Fruit fly (Drosophila melanogaster) whole organism, embryonic: ENCODE results near the gene CG14817.

ENCODE experiments used
- BEAF-32 ChIP-seq: fragments of 200-800 bp; sonication (Bioruptor generic); optimal IDR thresholded peaks from 3 replicates; lab custom pipeline; 2017; ENCODE audit warnings: missing biosample characterization, missing genetic modification characterization, mild to moderate bottlenecking, moderate library complexity, missing genetic modification reagents
- Bgb ChIP-seq: fragments of 200-800 bp; sonication (Bioruptor generic); IDR thresholded peaks from 2 replicates; pipeline ENCODE4 v1.3.6; 2022; ENCODE audit warnings: missing biosample characterization, missing genetic modification characterization; ENCODE audit not compliant: partially characterized antibody
- CG10979 ChIP-seq: fragments of 200-800 bp; sonication (Bioruptor generic); optimal IDR thresholded peaks from 2 replicates; lab custom pipeline; 2018; ENCODE audit warnings: missing biosample characterization, mild to moderate bottlenecking, missing genetic modification characterization, moderate library complexity
- CG11456 ChIP-seq: fragments of 200-800 bp; sonication (Bioruptor generic); IDR thresholded peaks from 3 replicates; pipeline ENCODE4 v1.3.6; 2022; ENCODE audit warnings: missing biosample characterization, missing genetic modification characterization
- CG12236 ChIP-seq: fragments of 200-800 bp; sonication (Bioruptor generic); optimal IDR thresholded peaks from 2 replicates; lab custom pipeline; 2016; ENCODE audit warnings: missing biosample characterization, missing genetic modification characterization
- CG1233 ChIP-seq: fragments of 200-800 bp; sonication (Bioruptor generic); optimal IDR thresholded peaks from 4 replicates; lab custom pipeline; 2018; ENCODE audit warnings: missing biosample characterization, mild to moderate bottlenecking, missing genetic modification characterization
- CG12659 ChIP-seq: fragments of 200-800 bp; sonication (Bioruptor generic); optimal IDR thresholded peaks from 3 replicates; lab custom pipeline; 2017; ENCODE audit warnings: mild to moderate bottlenecking, missing biosample characterization, missing genetic modification reagents, missing genetic modification characterization
- CG12744 ChIP-seq: fragments of 200-800 bp; sonication (Bioruptor generic); optimal IDR thresholded peaks from 2 replicates; lab custom pipeline; 2016; ENCODE audit warnings: missing biosample characterization, missing genetic modification characterization
- CG15479 ChIP-seq: fragments of 200-800 bp; sonication (Bioruptor generic); optimal IDR thresholded peaks from 3 replicates; lab custom pipeline; 2019; ENCODE audit warnings: missing biosample characterization, mild to moderate bottlenecking, missing genetic modification characterization, moderate library complexity
- CG15514 ChIP-seq: fragments of 200-800 bp; sonication (Bioruptor generic); optimal IDR thresholded peaks from 3 replicates; lab custom pipeline; 2017; ENCODE audit warnings: missing biosample characterization, missing genetic modification characterization, mild to moderate bottlenecking, moderate library complexity, missing genetic modification reagents
- CG17359 ChIP-seq: fragments of 200-800 bp; sonication (Bioruptor generic); optimal IDR thresholded peaks from 3 replicates; lab custom pipeline; 2018; ENCODE audit warnings: missing biosample characterization, mild to moderate bottlenecking, missing genetic modification characterization, moderate library complexity
- CG17385 ChIP-seq: fragments of 200-800 bp; sonication (Bioruptor generic); optimal IDR thresholded peaks from 3 replicates; lab custom pipeline; 2018; ENCODE audit warnings: missing biosample characterization, mild to moderate bottlenecking, missing genetic modification characterization
- CG18599 ChIP-seq: fragments of 200-800 bp; sonication (Bioruptor generic); optimal IDR thresholded peaks from 3 replicates; lab custom pipeline; 2017; ENCODE audit warnings: missing biosample characterization, missing genetic modification characterization, mild to moderate bottlenecking, moderate library complexity, missing genetic modification reagents
- CG31224 ChIP-seq: fragments of 200-800 bp; sonication (Bioruptor generic); IDR thresholded peaks from 2 replicates; pipeline ENCODE4 v1.3.6; 2022; ENCODE audit warnings: missing biosample characterization, missing genetic modification characterization
- CG4854 ChIP-seq: fragments of 200-800 bp; sonication (Bioruptor generic); optimal IDR thresholded peaks from 2 replicates; lab custom pipeline; 2016; ENCODE audit warnings: missing biosample characterization, missing genetic modification characterization, inconsistent platforms
- CG6689 ChIP-seq: fragments of 200-800 bp; sonication (Bioruptor generic); IDR thresholded peaks from 2 replicates; pipeline ENCODE4 v1.3.6; 2022; ENCODE audit warnings: missing biosample characterization, missing genetic modification characterization
- CG6791 ChIP-seq: fragments of 200-800 bp; sonication (Bioruptor generic); IDR thresholded peaks from 3 replicates; pipeline ENCODE4 v1.3.6; 2022; ENCODE audit warnings: missing biosample characterization, missing genetic modification characterization; ENCODE audit not compliant: partially characterized antibody
- CG7372 ChIP-seq: fragments of 200-800 bp; sonication (Bioruptor generic); IDR thresholded peaks from 2 replicates; pipeline ENCODE4 v1.3.6; 2022; ENCODE audit warnings: missing biosample characterization, missing genetic modification characterization
- CG7928 ChIP-seq: fragments of 200-800 bp; sonication (Bioruptor generic); optimal IDR thresholded peaks from 2 replicates; lab custom pipeline; 2017; ENCODE audit warnings: missing biosample characterization, mild to moderate bottlenecking, missing genetic modification characterization
- CG8924 ChIP-seq: fragments of 200-800 bp; optimal IDR thresholded peaks from 3 replicates; lab custom pipeline; 2019; ENCODE audit warnings: missing biosample characterization, mild to moderate bottlenecking, missing genetic modification characterization, moderate library complexity
- CG9876 ChIP-seq: fragments of 200-800 bp; sonication (Bioruptor generic); optimal IDR thresholded peaks from 2 replicates; lab custom pipeline; 2016; ENCODE audit warnings: missing biosample characterization, missing genetic modification characterization
- CG9932 ChIP-seq: fragments of 200-800 bp; sonication (Bioruptor generic); IDR thresholded peaks from 2 replicates; pipeline ENCODE4 v1.3.6; 2022; ENCODE audit warnings: missing biosample characterization, missing genetic modification characterization
- Chrac-16 ChIP-seq: fragments of 200-800 bp; sonication (Bioruptor generic); optimal IDR thresholded peaks from 3 replicates; lab custom pipeline; 2016; ENCODE audit warnings: missing biosample characterization, missing genetic modification characterization
- Dek ChIP-seq: fragments of 200-800 bp; sonication (Bioruptor generic); optimal IDR thresholded peaks from 3 replicates; lab custom pipeline; 2019; ENCODE audit warnings: missing biosample characterization, mild to moderate bottlenecking, missing genetic modification characterization, moderate library complexity
- GATAe ChIP-seq: fragments of 200-800 bp; sonication (Bioruptor generic); conservative IDR thresholded peaks from 2 replicates; pipeline ENCODE4 v1.3.6; 2022; ENCODE audit warnings: missing biosample characterization, missing genetic modification characterization
- Hmx ChIP-seq: fragments of 200-800 bp; sonication (Bioruptor generic); optimal IDR thresholded peaks from 2 replicates; lab custom pipeline; 2016; ENCODE audit warnings: missing biosample characterization, missing genetic modification characterization
- Hr3 ChIP-seq: fragments of 200-800 bp; sonication (Bioruptor generic); optimal IDR thresholded peaks from 3 replicates; lab custom pipeline; 2016; ENCODE audit warnings: missing biosample characterization, missing genetic modification characterization
- Oaz ChIP-seq: fragments of 200-800 bp; sonication (Bioruptor generic); IDR thresholded peaks from 2 replicates; pipeline ENCODE4 v1.3.6; 2022; ENCODE audit warnings: missing biosample characterization, missing genetic modification characterization
- Pdp1 ChIP-seq, 2 experiments: fragments of 200-800 bp; sonication (Bioruptor generic); optimal IDR thresholded peaks; 3 replicates each; lab custom pipeline; 2016; ENCODE audit warnings: missing biosample characterization in 2 of 2, missing genetic modification characterization in 2 of 2, mild to moderate bottlenecking in 1 of 2, moderate library complexity in 1 of 2
- crp ChIP-seq, 2 experiments: fragments of 200-800 bp; sonication (Bioruptor generic); optimal IDR thresholded peaks; 2 replicates in 1 of 2; 3 replicates in 1 of 2; lab custom pipeline; 2017; ENCODE audit warnings: missing biosample characterization in 2 of 2, missing genetic modification characterization in 2 of 2, mild to moderate bottlenecking in 1 of 2, moderate library complexity in 1 of 2
- dati ChIP-seq: fragments of 200-800 bp; sonication (Bioruptor generic); IDR thresholded peaks from 2 replicates; pipeline ENCODE4 v1.3.6; 2022; ENCODE audit warnings: missing biosample characterization, missing genetic modification characterization
- dmrt11E ChIP-seq: fragments of 200-800 bp; sonication (Bioruptor generic); optimal IDR thresholded peaks from 3 replicates; lab custom pipeline; 2018; ENCODE audit warnings: missing biosample characterization, mild to moderate bottlenecking, missing genetic modification characterization, moderate library complexity
- fru ChIP-seq: fragments of >200 bp; optimal IDR thresholded peaks from 2 replicates; lab custom pipeline; 2017
- fu2 ChIP-seq: fragments of 200-800 bp; sonication (Bioruptor generic); optimal IDR thresholded peaks from 2 replicates; lab custom pipeline; 2016; ENCODE audit warnings: missing biosample characterization, missing genetic modification characterization
- hb ChIP-seq: fragments of 200-800 bp; sonication (Bioruptor generic); IDR thresholded peaks from 3 replicates; pipeline ENCODE4 v1.3.6; 2022; ENCODE audit warnings: missing biosample characterization, missing genetic modification characterization; ENCODE audit not compliant: partially characterized antibody
- insv ChIP-seq, 2 experiments: fragments of 200-800 bp; sonication (Bioruptor generic); optimal IDR thresholded peaks; 3 replicates each; lab custom pipeline; 2016 to 2018; ENCODE audit warnings: missing biosample characterization in 2 of 2, missing genetic modification characterization in 2 of 2
- inv ChIP-seq: fragments of 200-800 bp; sonication (Bioruptor generic); IDR thresholded peaks from 2 replicates; pipeline ENCODE4 v1.3.6; 2022; ENCODE audit warnings: missing biosample characterization, missing genetic modification characterization; ENCODE audit not compliant: partially characterized antibody
- kni ChIP-seq: fragments of 200-800 bp; sonication (Bioruptor generic); optimal IDR thresholded peaks from 3 replicates; lab custom pipeline; 2017; ENCODE audit warnings: mild to moderate bottlenecking, missing biosample characterization, missing genetic modification reagents, missing genetic modification characterization
- lab ChIP-seq: fragments of 200-800 bp; sonication (Bioruptor generic); optimal IDR thresholded peaks from 3 replicates; lab custom pipeline; 2017; ENCODE audit warnings: missing biosample characterization, missing genetic modification characterization, mild to moderate bottlenecking, moderate library complexity, missing genetic modification reagents
- nom ChIP-seq: fragments of 200-800 bp; sonication (Bioruptor generic); optimal IDR thresholded peaks from 2 replicates; lab custom pipeline; 2017; ENCODE audit warnings: missing biosample characterization, missing genetic modification characterization, mild to moderate bottlenecking, moderate library complexity, missing genetic modification reagents
- org-1 ChIP-seq: fragments of 200-800 bp; sonication (Bioruptor generic); optimal IDR thresholded peaks from 2 replicates; lab custom pipeline; 2017; ENCODE audit warnings: missing biosample characterization, missing genetic modification characterization
- ro ChIP-seq: fragments of 200-800 bp; sonication (Bioruptor generic); IDR thresholded peaks from 2 replicates; pipeline ENCODE4 v1.3.6; 2022; ENCODE audit warnings: missing biosample characterization, missing genetic modification characterization
- row ChIP-seq: fragments of 200-800 bp; sonication (Bioruptor generic); IDR thresholded peaks from 3 replicates; pipeline ENCODE4 v1.3.6; 2022; ENCODE audit warnings: missing biosample characterization, missing genetic modification characterization
- scrt ChIP-seq: fragments of 200-800 bp; sonication (Bioruptor generic); optimal IDR thresholded peaks from 2 replicates; lab custom pipeline; 2018; ENCODE audit warnings: missing biosample characterization, mild to moderate bottlenecking, missing genetic modification characterization, moderate library complexity
- sens ChIP-seq: fragments of 200-800 bp; sonication (Bioruptor generic); peaks from one replicate; lab custom pipeline; 2016; ENCODE audit warnings: missing biosample characterization, missing genetic modification characterization
- slp2 ChIP-seq: fragments of 200-800 bp; sonication (Bioruptor generic); optimal IDR thresholded peaks from 2 replicates; lab custom pipeline; 2016; ENCODE audit warnings: missing biosample characterization, missing genetic modification characterization
- twi ChIP-seq: fragments of 200-800 bp; optimal IDR thresholded peaks from 2 replicates; lab custom pipeline; 2019; ENCODE audit warnings: missing biosample characterization, mild to moderate bottlenecking, missing genetic modification characterization, moderate library complexity
- vnd ChIP-seq: fragments of 200-800 bp; sonication (Bioruptor generic); IDR thresholded peaks from 3 replicates; pipeline ENCODE4 v1.3.6; 2022; ENCODE audit warnings: missing biosample characterization, missing genetic modification characterization; ENCODE audit not compliant: partially characterized antibody
- vvl ChIP-seq: fragments of 200-800 bp; sonication (Bioruptor generic); IDR thresholded peaks from 2 replicates; pipeline ENCODE4 v1.3.6; 2022; ENCODE audit warnings: missing biosample characterization, missing genetic modification characterization
- zfh1 ChIP-seq: fragments of 200-800 bp; sonication (Bioruptor generic); IDR thresholded peaks from 3 replicates; pipeline ENCODE4 v1.3.6; 2022; ENCODE audit warnings: missing biosample characterization, missing genetic modification characterization

Gene CG14817

dm6 chrX:1849914-1850313 lies 27.2 kb downstream of the CG14817 start (continued):
- peak; percentile 86 for TF ChIP-seq CG1233
- TF ChIP-seq ro (GFP tag; lab: Robert Waterston, UW) = no peak
- TF ChIP-seq slp2 (GFP tag; lab: Kevin White, UChicago) = peak; percentile 54
- peak; percentile 79 for TF ChIP-seq CG12744 (GFP tag; lab: Kevin White, UChicago)
- peak; percentile 42 for TF ChIP-seq CG12236 (GFP tag; lab: Kevin White, UChicago)
- no peak for TF ChIP-seq hb
- TF ChIP-seq CG8924 (tag; lab: Kevin White, UChicago) = peak; percentile 93
- peak; percentile 76 for TF ChIP-seq CG10979 (tag; lab: Kevin White, UChicago)
- peak; percentile 83 for TF ChIP-seq CG9932 (GFP tag; lab: Robert Waterston, UW)
- peak; percentile 35 for TF ChIP-seq CG9876
- TF ChIP-seq Oaz (GFP tag; lab: Robert Waterston, UW) = peak; percentile 56
- TF ChIP-seq scrt (GFP tag; lab: Kevin White, UChicago) = peak; percentile 90
- TF ChIP-seq CG17385 (GFP tag; lab: Kevin White, UChicago) = peak; percentile 85
- TF ChIP-seq fu2 (GFP tag; lab: Kevin White, UChicago) = peak; percentile 57
- TF ChIP-seq dati (GFP tag; lab: Robert Waterston, UW) = no peak
- TF ChIP-seq CG4854 (GFP tag; lab: Kevin White, UChicago) = peak; percentile 83
- peak; percentile 64 for TF ChIP-seq Hmx (GFP tag; lab: Kevin White, UChicago)
- no peak for TF ChIP-seq BEAF-32 (GFP tag; lab: Kevin White, UChicago)
- peak; percentile 77 for TF ChIP-seq CG7372 (GFP tag; lab: Robert Waterston, UW)
- TF ChIP-seq Bgb = no peak
- peak; percentile 59 for TF ChIP-seq dmrt11E (tag; lab: Kevin White, UChicago)
- TF ChIP-seq CG11456 (GFP tag; lab: Robert Waterston, UW) = peak; percentile 83
- peak; percentile 74 for TF ChIP-seq Chrac-16 (GFP tag; lab: Kevin White, UChicago)
- peak; percentile 60 for TF ChIP-seq CG7928 (GFP tag; lab: Kevin White, UChicago)
- TF ChIP-seq CG31224 (GFP tag; lab: Robert Waterston, UW) = peak; percentile 80
- TF ChIP-seq zfh1 = peak; percentile 54; the same call in 1 of the 3 replicates
- peak in 1 of 2 experiments; percentile 20 for TF ChIP-seq crp (GFP tag; optimal IDR thresholded peaks at IDR 0.05; lab: Kevin White, UChicago)
- TF ChIP-seq vnd = no peak
- TF ChIP-seq org-1 (GFP tag; lab: Kevin White, UChicago) = peak; percentile 85
- peak; percentile 50; the same call in 1 of the 2 replicates for TF ChIP-seq GATAe

- TF ChIP-seq nom (GFP tag; lab: Kevin White, UChicago) (no peak), twi (tag; lab: Kevin White, UChicago) (peak; percentile 69), Pdp1 (GFP tag; optimal IDR thresholded peaks at IDR 0.05; lab: Kevin White, UChicago) (peak in 1 of 2 experiments; percentile 14), sens (GFP tag; lab: Kevin White, UChicago) (peak; percentile 32), Hr3 (no peak), fru (lab: Kevin White, UChicago) (no peak), inv (GFP tag; lab: Robert Waterston, UW) (no peak), row (GFP tag; lab: Robert Waterston, UW) (0 out of 3 replicates have a peak, but pooled peaks have one; percentile 22), lab (GFP tag; lab: Kevin White, UChicago) (peak; percentile 31), CG18599 (GFP tag; lab: Kevin White, UChicago) (peak; percentile 46), Dek (no peak), kni (GFP tag; lab: Kevin White, UChicago) (peak; percentile 65), CG6791 (no peak), CG15514 (GFP tag; lab: Kevin White, UChicago) (no peak), insv (GFP tag; optimal IDR thresholded peaks at IDR 0.05; lab: Kevin White, UChicago) (no peak), CG12659 (GFP tag; lab: Kevin White, UChicago) (no peak), CG17359 (tag; lab: Kevin White, UChicago) (no peak), CG15479 (GFP tag; lab: Kevin White, UChicago) (no peak), vvl (no peak), CG6689 (no peak)
Observed at dm6 chrX:1848624-1849198, 28.4 kb downstream of the CG14817 start.
